Worm (Caenorhabditis elegans) whole organism, young adult: ENCODE data around the gene F14H8.5.

ENCODE experiments used
- B0019.2 ChIP-seq: fragments of 200-800 bp; sonication (Bioruptor generic); conservative IDR thresholded peaks from 2 replicates; pipeline ENCODE4 v1.3.6; 2022; ENCODE audit warnings: missing genetic modification reagents, missing genetic modification characterization, missing compliant biosample characterization
- B0261.1 ChIP-seq: sonication (generic microtip); optimal IDR thresholded peaks from 2 replicates; lab custom pipeline; 2016; ENCODE audit warnings: mild to moderate bottlenecking, missing genetic modification characterization, moderate library complexity, missing compliant biosample characterization
- D2030.7 ChIP-seq: fragments of 200-800 bp; sonication (Bioruptor generic); IDR thresholded peaks from 2 replicates; pipeline ENCODE4 v1.3.6; 2022; ENCODE audit warnings: missing genetic modification reagents, missing genetic modification characterization, missing compliant biosample characterization
- F22D6.2 ChIP-seq: sonication (generic microtip); optimal IDR thresholded peaks from 2 replicates; lab custom pipeline; 2016; ENCODE audit warnings: mild to moderate bottlenecking, missing genetic modification characterization, missing compliant biosample characterization
- F33H1.4 ChIP-seq: fragments of 200-800 bp; sonication (Bioruptor generic); IDR thresholded peaks from 2 replicates; pipeline ENCODE4 v1.3.6; 2022; ENCODE audit warnings: missing genetic modification reagents, missing genetic modification characterization, missing compliant biosample characterization
- F39B2.1 ChIP-seq: fragments of 200-800 bp; sonication (Bioruptor generic); IDR thresholded peaks from 2 replicates; pipeline ENCODE4 v1.3.6; 2022; ENCODE audit warnings: missing genetic modification reagents, missing genetic modification characterization, missing compliant biosample characterization
- K11D2.4 ChIP-seq: fragments of 200-800 bp; sonication (Bioruptor generic); IDR thresholded peaks from 2 replicates; pipeline ENCODE4 v1.3.6; 2022; ENCODE audit warnings: missing genetic modification reagents, missing genetic modification characterization, missing compliant biosample characterization
- ZK185.1 ChIP-seq: sonication (generic microtip); optimal IDR thresholded peaks from 2 replicates; lab custom pipeline; 2016; ENCODE audit warnings: mild to moderate bottlenecking, missing genetic modification characterization, missing compliant biosample characterization; ENCODE audit not compliant: poor library complexity, severe bottlenecking
- aptf-3 ChIP-seq: fragments of 200-800 bp; sonication (Bioruptor generic); IDR thresholded peaks from 2 replicates; pipeline ENCODE4 v1.3.6; 2022; ENCODE audit warnings: missing genetic modification characterization, missing compliant biosample characterization
- attf-6 ChIP-seq: fragments of 200-800 bp; sonication (Bioruptor generic); IDR thresholded peaks from 2 replicates; pipeline ENCODE4 v1.3.6; 2022; ENCODE audit warnings: missing genetic modification reagents, missing genetic modification characterization, missing compliant biosample characterization
- cebp-2 ChIP-seq: fragments of 200-800 bp; sonication (Bioruptor generic); IDR thresholded peaks from 2 replicates; pipeline ENCODE4 v1.3.6; 2022; ENCODE audit warnings: missing genetic modification characterization, missing compliant biosample characterization
- ceh-100 ChIP-seq: fragments of 200-800 bp; sonication (Bioruptor generic); IDR thresholded peaks from 2 replicates; pipeline ENCODE4 v1.3.6; 2022; ENCODE audit warnings: missing genetic modification reagents, missing genetic modification characterization, missing compliant biosample characterization
- chd-7 ChIP-seq: sonication (generic microtip); optimal IDR thresholded peaks from 2 replicates; lab custom pipeline; 2016; ENCODE audit warnings: mild to moderate bottlenecking, missing genetic modification characterization, moderate library complexity, missing compliant biosample characterization
- ets-4 ChIP-seq: fragments of 200-800 bp; sonication (Bioruptor generic); optimal IDR thresholded peaks from 2 replicates; lab custom pipeline; 2018; ENCODE audit warnings: mild to moderate bottlenecking, missing genetic modification characterization, missing compliant biosample characterization
- gei-17 ChIP-seq: fragments of 200-800 bp; sonication (Bioruptor generic); optimal IDR thresholded peaks from 2 replicates; lab custom pipeline; 2018; ENCODE audit warnings: mild to moderate bottlenecking, missing genetic modification characterization, missing compliant biosample characterization
- lin-54 ChIP-seq: fragments of 200-800 bp; sonication (Bioruptor generic); optimal IDR thresholded peaks from 2 replicates; lab custom pipeline; 2018; ENCODE audit warnings: mild to moderate bottlenecking, missing genetic modification characterization, missing compliant biosample characterization
- lir-1 ChIP-seq: fragments of 200-800 bp; sonication (Bioruptor generic); conservative IDR thresholded peaks from 2 replicates; pipeline ENCODE4 v1.3.6; 2022; ENCODE audit warnings: missing genetic modification reagents, missing genetic modification characterization, missing compliant biosample characterization
- lsl-1 ChIP-seq: fragments of 200-800 bp; sonication (Bioruptor generic); optimal IDR thresholded peaks from 2 replicates; lab custom pipeline; 2018; ENCODE audit warnings: mild to moderate bottlenecking, missing genetic modification characterization, moderate library complexity, missing compliant biosample characterization
- lsy-27 ChIP-seq: sonication (generic microtip); optimal IDR thresholded peaks from 2 replicates; lab custom pipeline; 2017; ENCODE audit warnings: missing genetic modification characterization, mild to moderate bottlenecking, missing compliant biosample characterization, antibody characterized with exemption, missing genotype, borderline replicate concordance; ENCODE audit not compliant: insufficient read depth
- madf-3 ChIP-seq: fragments of 200-800 bp; sonication (Bioruptor generic); IDR thresholded peaks from 2 replicates; pipeline ENCODE4 v1.3.6; 2022; ENCODE audit warnings: missing genetic modification reagents, missing genetic modification characterization, missing compliant biosample characterization
- madf-6 ChIP-seq: fragments of 200-800 bp; sonication (Bioruptor generic); IDR thresholded peaks from 2 replicates; pipeline ENCODE4 v1.3.6; 2022; ENCODE audit warnings: missing genetic modification reagents, missing genetic modification characterization, missing compliant biosample characterization
- madf-8 ChIP-seq: fragments of 200-800 bp; sonication (Bioruptor generic); conservative IDR thresholded peaks from 2 replicates; pipeline ENCODE4 v1.3.6; 2022; ENCODE audit warnings: missing genetic modification reagents, missing genetic modification characterization, missing compliant biosample characterization
- mel-28 ChIP-seq: sonication (generic microtip); optimal IDR thresholded peaks from 2 replicates; lab custom pipeline; 2016; ENCODE audit warnings: borderline replicate concordance, mild to moderate bottlenecking, missing genetic modification characterization, missing compliant biosample characterization
- mes-4 ChIP-seq: sonication (generic microtip); optimal IDR thresholded peaks from 2 replicates; lab custom pipeline; 2016; ENCODE audit warnings: missing genotype, missing genetic modification characterization, missing compliant biosample characterization
- nfya-1 ChIP-seq: sonication (generic microtip); optimal IDR thresholded peaks from 2 replicates; lab custom pipeline; 2017; ENCODE audit warnings: antibody characterized with exemption, missing compliant biosample characterization, missing genetic modification characterization, borderline replicate concordance; ENCODE audit not compliant: insufficient read depth
- nfya-2 ChIP-seq: fragments of 200-800 bp; sonication (Bioruptor generic); IDR thresholded peaks from 2 replicates; pipeline ENCODE4 v1.3.6; 2022; ENCODE audit warnings: missing genetic modification reagents, missing genetic modification characterization, missing compliant biosample characterization
- pha-4 ChIP-seq: fragments of 150-350 bp; sonication (generic microtip); optimal IDR thresholded peaks from 2 replicates; lab custom pipeline; 2014; ENCODE audit warnings: missing biosample characterization, missing genetic modification reagents, missing genetic modification characterization
- rpc-1 ChIP-seq, 2 experiments: fragments of 150-350 bp in 1 of 2; sonication (generic microtip) in 1 of 2; optimal IDR thresholded peaks; 2 replicates each; lab custom pipeline; 2014 to 2018; ENCODE audit warnings: missing biosample characterization in 1 of 2, missing genetic modification characterization in 1 of 2, missing genetic modification reagents in 1 of 2, missing genotype in 1 of 2
- sdz-38 ChIP-seq: sonication (generic microtip); optimal IDR thresholded peaks from 2 replicates; lab custom pipeline; 2016; ENCODE audit warnings: missing genotype, missing genetic modification characterization, missing compliant biosample characterization
- snpc-3.4 ChIP-seq: sonication (generic microtip); optimal IDR thresholded peaks from 2 replicates; lab custom pipeline; 2017; ENCODE audit warnings: missing genetic modification characterization, mild to moderate bottlenecking, missing compliant biosample characterization, antibody characterized with exemption, moderate library complexity, missing genotype, missing genetic modification reagents
- snpc-4 ChIP-seq, 5 experiments: fragments of 150-350 bp in 1 of 5; sonication (generic microtip) in 4 of 5; optimal IDR thresholded peaks; 2 replicates each; lab custom pipeline; 2014 to 2018; ENCODE audit warnings: missing genetic modification characterization in 5 of 5, missing biosample characterization in 3 of 5, antibody characterized with exemption in 2 of 5, mild to moderate bottlenecking in 2 of 5, missing compliant biosample characterization in 2 of 5, missing genotype in 2 of 5, moderate library complexity in 2 of 5, missing genetic modification reagents in 1 of 5
- tlf-1 ChIP-seq: fragments of 200-800 bp; sonication (Bioruptor generic); optimal IDR thresholded peaks from 2 replicates; lab custom pipeline; 2018; ENCODE audit warnings: mild to moderate bottlenecking, missing genetic modification characterization, missing compliant biosample characterization
- unc-130 ChIP-seq: sonication (generic microtip); optimal IDR thresholded peaks from 2 replicates; lab custom pipeline; 2016; ENCODE audit warnings: missing genetic modification reagents, missing genetic modification characterization, missing compliant biosample characterization
- xnd-1 ChIP-seq: sonication (generic microtip); optimal IDR thresholded peaks from 2 replicates; lab custom pipeline; 2016; ENCODE audit warnings: missing genotype, missing genetic modification reagents, missing genetic modification characterization, missing compliant biosample characterization
- zfh-2 ChIP-seq: fragments of 200-800 bp; sonication (Bioruptor generic); conservative IDR thresholded peaks from 2 replicates; pipeline ENCODE4 v1.3.6; 2022; ENCODE audit warnings: missing genetic modification reagents, missing genetic modification characterization, missing compliant biosample characterization
- zim-3 ChIP-seq: sonication (generic microtip); optimal IDR thresholded peaks from 2 replicates; lab custom pipeline; 2017; ENCODE audit warnings: mild to moderate bottlenecking, missing genetic modification characterization, moderate library complexity, missing compliant biosample characterization
- ztf-26 ChIP-seq: sonication (generic microtip); optimal IDR thresholded peaks from 2 replicates; lab custom pipeline; 2017; ENCODE audit warnings: missing genetic modification characterization, missing compliant biosample characterization
- ztf-3 ChIP-seq: fragments of 200-800 bp; sonication (Bioruptor generic); optimal IDR thresholded peaks from 2 replicates; lab custom pipeline; 2018; ENCODE audit warnings: mild to moderate bottlenecking, missing genetic modification characterization, missing compliant biosample characterization

Gene F14H8.5

ce11 chrV:15065068-15065744, 44.4 kb downstream of the F14H8.5 start, which contains the start of gene C25D7.9 (continued):
- no peak for TF ChIP-seq aptf-3 (GFP tag; lab: Robert Waterston, UW)
- no peak for TF ChIP-seq ztf-3
- TF ChIP-seq mes-4, result no peak
- no peak for TF ChIP-seq snpc-4 (GFP tag; optimal IDR thresholded peaks at IDR 0.05; lab: Kevin White, UChicago)
- TF ChIP-seq snpc-4 (tag; optimal IDR thresholded peaks at IDR 0.05; lab: Kevin White, UChicago), result no peak

ce11 chrV:15065837-15066348, 45.1 kb downstream of the F14H8.5 start, which contains the start of gene otub-1:
otub-1 (plus strand) TSS chrV:15066298.
- TF ChIP-seq lsl-1 (GFP tag; lab: Kevin White, UChicago), result peak; percentile 97
- TF ChIP-seq ZK185.1 (tag; lab: Kevin White, UChicago), result no peak
- no peak for TF ChIP-seq ets-4 (GFP tag; lab: Kevin White, UChicago)
- TF ChIP-seq ceh-100 (GFP tag; lab: Robert Waterston, UW), result no peak
- no peak for TF ChIP-seq zfh-2 (GFP tag; lab: Robert Waterston, UW)
- no peak for TF ChIP-seq snpc-4 (GFP tag; optimal IDR thresholded peaks at IDR 0.05; lab: Kevin White, UChicago)
- TF ChIP-seq snpc-4 (tag; optimal IDR thresholded peaks at IDR 0.05; lab: Kevin White, UChicago), result no peak
- TF ChIP-seq xnd-1 (tag; lab: Kevin White, UChicago), result peak; percentile 72
- no peak for TF ChIP-seq lir-1 (GFP tag; lab: Robert Waterston, UW)
- TF ChIP-seq unc-130 (GFP tag; lab: Kevin White, UChicago), result peak; percentile 47
- TF ChIP-seq pha-4 (tag; lab: Kevin White, UChicago), result no peak
- peak; percentile 42; the same call in 1 of the 2 replicates for TF ChIP-seq D2030.7 (GFP tag; lab: Robert Waterston, UW)
- no peak for TF ChIP-seq nfya-1 (tag; lab: Kevin White, UChicago)
- no peak for TF ChIP-seq nfya-2
- TF ChIP-seq K11D2.4 (GFP tag; lab: Robert Waterston, UW), result no peak
- TF ChIP-seq madf-8 (GFP tag; lab: Robert Waterston, UW), result peak; percentile 25; the same call in 1 of the 2 replicates
- no peak for TF ChIP-seq mel-28 (tag; lab: Kevin White, UChicago)
- no peak for TF ChIP-seq rpc-1 (optimal IDR thresholded peaks at IDR 0.05; lab: Kevin White, UChicago)
- no peak for TF ChIP-seq rpc-1 (tag; optimal IDR thresholded peaks at IDR 0.05; lab: Kevin White, UChicago)
- TF ChIP-seq ztf-26, result no peak
- TF ChIP-seq F33H1.4 (GFP tag; lab: Robert Waterston, UW), result peak; percentile 76

ce11 chrV:15067165-15067564, 46.3 kb downstream of the F14H8.5 start, which contains the start of gene C25D7.10:
C25D7.10 (plus strand) TSS chrV:15067465.
- TF ChIP-seq B0261.1 (tag; lab: Kevin White, UChicago), result no peak
- TF ChIP-seq tlf-1 (GFP tag; lab: Kevin White, UChicago), result no peak
- TF ChIP-seq F22D6.2 (tag; lab: Kevin White, UChicago), result no peak
- no peak for TF ChIP-seq sdz-38 (tag; lab: Kevin White, UChicago)
- TF ChIP-seq lsy-27 (tag; lab: Kevin White, UChicago), result no peak
- TF ChIP-seq cebp-2 (GFP tag; lab: Robert Waterston, UW), result 0 out of 2 replicates have a peak, but pooled peaks have one; percentile 65
- 0 out of 2 replicates have a peak, but pooled peaks have one; percentile 23 for TF ChIP-seq madf-6 (GFP tag; lab: Robert Waterston, UW)
- TF ChIP-seq F39B2.1, result no peak
- TF ChIP-seq, all 124 proteins: peak for 2

ce11 chrV:15068378-15068777, 47.5 kb downstream of the F14H8.5 start, which contains the start of gene dnj-3:
dnj-3 (plus strand) TSS chrV:15068678.
- no peak for TF ChIP-seq attf-6 (GFP tag; lab: Robert Waterston, UW)
- TF ChIP-seq tlf-1 (GFP tag; lab: Kevin White, UChicago), result no peak
- TF ChIP-seq snpc-3.4 (tag; lab: Kevin White, UChicago), result no peak
- TF ChIP-seq lsy-27 (tag; lab: Kevin White, UChicago), result no peak
- TF ChIP-seq lin-54, result no peak
- no peak for TF ChIP-seq madf-3 (GFP tag; lab: Robert Waterston, UW)
- TF ChIP-seq B0019.2, result no peak
- TF ChIP-seq zim-3, result no peak
- TF ChIP-seq xnd-1 (tag; lab: Kevin White, UChicago), result no peak
- no peak for TF ChIP-seq chd-7 (tag; lab: Kevin White, UChicago)
- TF ChIP-seq snpc-4 (GFP tag; optimal IDR thresholded peaks at IDR 0.05; lab: Kevin White, UChicago), result no peak
- TF ChIP-seq snpc-4 (tag; optimal IDR thresholded peaks at IDR 0.05; lab: Kevin White, UChicago), result no peak
- TF ChIP-seq gei-17 (GFP tag; lab: Kevin White, UChicago), result no peak
- TF ChIP-seq, all 124 proteins: peak for 0
